Worm (Caenorhabditis elegans): ENCODE results near the gene dpy-31.

Gene dpy-31

DNA sequence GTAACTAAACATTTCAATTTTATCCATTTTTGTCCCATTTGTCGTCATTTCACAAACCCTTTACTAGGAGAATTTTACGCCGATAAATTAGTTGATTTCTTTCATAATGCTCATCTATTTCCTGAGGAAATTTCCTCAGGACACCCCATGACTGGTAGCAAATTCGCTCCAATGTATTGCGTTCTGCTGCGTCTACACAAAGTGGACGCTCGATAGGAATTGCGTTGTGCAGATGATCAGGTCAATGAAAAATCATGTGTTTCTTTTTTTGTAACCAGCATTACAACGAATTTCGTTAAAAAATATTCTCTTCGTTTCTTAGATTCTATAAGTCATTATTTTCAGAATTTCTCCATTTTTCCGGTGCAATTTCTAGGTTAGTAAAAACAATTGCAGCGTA is 20.2 kb upstream of the dpy-31 start, which contains the start of gene epg-4 (continued):
- TF ChIP-seq spr-1 (tag; optimal IDR thresholded peaks at IDR 0.05) (no peak), tra-1 (GFP tag; IDR thresholded peaks at IDR 0.05) (no peak), lir-3 (tag; optimal IDR thresholded peaks at IDR 0.05) (no peak), php-3 (GFP tag; IDR thresholded peaks at IDR 0.05) (no peak), egl-27 (tag; optimal IDR thresholded peaks at IDR 0.05) (no peak), ZK337.2 (GFP tag; IDR thresholded peaks at IDR 0.05) (no peak), zip-2 (tag; optimal IDR thresholded peaks at IDR 0.05) (no peak), snpc-4 (tag; optimal IDR thresholded peaks at IDR 0.05) (no peak), unc-39 (tag; optimal IDR thresholded peaks at IDR 0.05) (no peak), nhr-10 (tag; optimal IDR thresholded peaks at IDR 0.05) (no peak), nhr-28 (tag; optimal IDR thresholded peaks at IDR 0.05) (peak; percentile 52), ztf-7 (tag; optimal IDR thresholded peaks at IDR 0.05) (no peak), ceh-20 (GFP tag; IDR thresholded peaks at IDR 0.05) (no peak), nhr-41 (GFP tag; IDR thresholded peaks at IDR 0.05) (no peak), skn-1 (tag; optimal IDR thresholded peaks at IDR 0.05) (no peak), ctbp-1 (GFP tag; IDR thresholded peaks at IDR 0.05) (peak; percentile 37; the same call in 1 of the 2 replicates), gei-8 (GFP tag; optimal IDR thresholded peaks at IDR 0.05) (no peak), dmd-9 (GFP tag; IDR thresholded peaks at IDR 0.05) (no peak), mxl-3 (GFP tag; optimal IDR thresholded peaks at IDR 0.05) (peak; percentile 49), nhr-76 (tag; optimal IDR thresholded peaks at IDR 0.05) (no peak), F49E8.2 (tag; optimal IDR thresholded peaks at IDR 0.05; ENCODE audit: borderline replicate concordance) (no peak), lsy-2 (tag; optimal IDR thresholded peaks at IDR 0.05) (peak; percentile 29 to 65), F10B5.3 (tag; optimal IDR thresholded peaks at IDR 0.05) (no peak), rbr-2 (tag; optimal IDR thresholded peaks at IDR 0.05) (no peak), unc-130 (GFP tag; optimal IDR thresholded peaks at IDR 0.05) (no peak), tag-97 (GFP tag; IDR thresholded peaks at IDR 0.05) (no peak), nhr-77 (tag; optimal IDR thresholded peaks at IDR 0.05) (peak; percentile 80), nhr-6 (tag; optimal IDR thresholded peaks at IDR 0.05) (no peak), lim-7 (GFP tag; IDR thresholded peaks at IDR 0.05) (0 out of 2 replicates have a peak, but pooled peaks have one; percentile 3), ceh-82 (tag; optimal IDR thresholded peaks at IDR 0.05) (no peak), mxl-2 (GFP tag; conservative IDR thresholded peaks at IDR 0.05) (no peak), T20F7.1 (GFP tag; optimal IDR thresholded peaks at IDR 0.05) (peak; percentile 61), set-16 (GFP tag; IDR thresholded peaks at IDR 0.05) (no peak), hif-1 (tag; optimal IDR thresholded peaks at IDR 0.05) (peak in 1 of 2 experiments; percentile 52), nhr-42 (GFP tag; IDR thresholded peaks at IDR 0.05) (no peak), zfp-2 (tag; optimal IDR thresholded peaks at IDR 0.05) (peak; percentile 33), daf-16 (GFP tag; optimal IDR thresholded peaks at IDR 0.05) (no peak), daf-16 (tag; optimal IDR thresholded peaks at IDR 0.05) (no peak), vab-7 (GFP tag; IDR thresholded peaks at IDR 0.05) (no peak), aha-1 (tag) (no peak), arid-1 (GFP tag; conservative IDR thresholded peaks at IDR 0.05) (0 out of 2 replicates have a peak, but pooled peaks have one; percentile 5), daf-8 (GFP tag; IDR thresholded peaks at IDR 0.05) (no peak), lin-29 (GFP tag; IDR thresholded peaks at IDR 0.05) (no peak), T26A8.4 (GFP tag; IDR thresholded peaks at IDR 0.05) (no peak), zag-1 (tag; optimal IDR thresholded peaks at IDR 0.05) (no peak), ZK546.5 (tag; optimal IDR thresholded peaks at IDR 0.05) (no peak), Y105C5A.15 (GFP tag; IDR thresholded peaks at IDR 0.05) (no peak), saeg-2 (GFP tag; IDR thresholded peaks at IDR 0.05) (no peak), mdl-1 (tag; optimal IDR thresholded peaks at IDR 0.05) (no peak), dmd-8 (GFP tag; IDR thresholded peaks at IDR 0.05) (no peak), zfp-3 (GFP tag; conservative IDR thresholded peaks at IDR 0.05) (0 out of 2 replicates have a peak, but pooled peaks have one; percentile 47), ceh-28 (tag; optimal IDR thresholded peaks at IDR 0.05) (no peak), fos-1 (tag; optimal IDR thresholded peaks at IDR 0.05) (no peak), ces-1 (GFP tag; optimal IDR thresholded peaks at IDR 0.05) (no peak)
